Worm (Caenorhabditis elegans): ENCODE results near the gene fipr-29.

The fipr-29 gene

DNA sequence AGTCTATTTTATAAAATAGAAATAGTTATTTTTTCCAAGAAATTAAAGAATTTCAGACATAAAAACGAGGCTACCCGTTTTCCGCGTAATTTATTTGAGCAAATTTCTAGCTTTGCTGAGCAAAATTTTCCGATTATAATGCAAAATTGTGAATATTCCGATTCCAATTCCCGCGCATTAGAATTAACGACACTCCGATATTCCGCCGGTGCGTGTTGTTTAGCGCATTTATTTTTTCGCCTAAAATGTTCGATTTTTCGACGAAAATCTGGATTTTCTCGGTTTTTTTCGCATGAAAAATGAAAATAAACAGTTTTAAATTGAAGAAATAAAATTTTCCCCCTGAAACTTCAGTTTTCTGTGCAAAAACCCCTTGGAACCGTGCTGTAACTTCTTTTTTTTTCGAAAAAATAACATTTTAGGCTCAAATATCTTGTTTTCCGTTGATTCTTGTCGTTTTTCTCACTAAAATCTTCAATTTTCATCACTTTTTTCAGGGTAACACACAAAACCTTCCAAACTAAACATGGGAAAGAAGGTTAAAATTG lies 9.9 kb upstream of the fipr-29 start, which contains the start of gene H06I04.3 (continued):
- TF ChIP-seq elt-2 (tag; optimal IDR thresholded peaks at IDR 0.05) (no peak), aly-2 (tag; optimal IDR thresholded peaks at IDR 0.05) (no peak), pqm-1 (tag; optimal IDR thresholded peaks at IDR 0.05) (no peak), nhr-76 (tag; optimal IDR thresholded peaks at IDR 0.05) (no peak), dpl-1 (GFP tag; optimal IDR thresholded peaks at IDR 0.05) (peak; percentile 77 to 91 (median 85)), efl-1 (optimal IDR thresholded peaks at IDR 0.05) (peak; percentile 45 to 88), efl-1 (GFP tag; optimal IDR thresholded peaks at IDR 0.05 in 1 of 2) (peak; percentile 91 to 99), lin-15B (tag; optimal IDR thresholded peaks at IDR 0.05) (no peak), xbp-1 (tag; optimal IDR thresholded peaks at IDR 0.05) (no peak), nhr-237 (tag; optimal IDR thresholded peaks at IDR 0.05) (no peak)

DNA sequence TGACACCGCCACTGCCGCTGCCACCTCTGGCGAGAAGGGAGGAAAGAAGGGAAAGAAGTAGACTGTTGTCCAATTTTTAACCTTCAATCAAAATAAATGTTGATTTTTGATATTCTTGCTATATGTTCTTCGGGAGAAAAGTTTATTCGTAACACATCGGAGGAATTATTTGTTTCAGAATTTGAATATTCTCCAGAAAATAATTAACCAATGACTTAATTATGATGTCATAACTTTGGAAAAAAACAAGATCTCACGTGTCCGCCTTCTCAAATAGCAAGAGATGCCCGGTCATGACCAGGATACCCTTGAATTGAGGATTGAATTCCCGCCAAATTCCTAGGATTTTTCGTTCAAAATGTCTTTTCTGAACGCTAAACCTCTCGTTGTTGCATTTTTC lies 8.9 kb upstream of the fipr-29 start:
- peak; percentile 68 for TF ChIP-seq alr-1 (tag; optimal IDR thresholded peaks at IDR 0.05; ENCODE audit: borderline replicate concordance)
- peak; percentile 13 for TF ChIP-seq fos-1 (tag; optimal IDR thresholded peaks at IDR 0.05)
- TF ChIP-seq tbx-2 (tag; optimal IDR thresholded peaks at IDR 0.05): no peak
- peak in 1 of 2 experiments; percentile 58 for TF ChIP-seq lsy-2 (tag; optimal IDR thresholded peaks at IDR 0.05)
- peak; percentile 25 for TF ChIP-seq nhr-77 (tag; optimal IDR thresholded peaks at IDR 0.05)
- TF ChIP-seq efl-1 (optimal IDR thresholded peaks at IDR 0.05): peak in 1 of 2 experiments; percentile 3
- peak in 1 of 2 experiments; percentile 92 for TF ChIP-seq efl-1 (GFP tag; optimal IDR thresholded peaks at IDR 0.05 in 1 of 2)
- no peak for TF ChIP-seq sox-4 (tag; optimal IDR thresholded peaks at IDR 0.05)

DNA sequence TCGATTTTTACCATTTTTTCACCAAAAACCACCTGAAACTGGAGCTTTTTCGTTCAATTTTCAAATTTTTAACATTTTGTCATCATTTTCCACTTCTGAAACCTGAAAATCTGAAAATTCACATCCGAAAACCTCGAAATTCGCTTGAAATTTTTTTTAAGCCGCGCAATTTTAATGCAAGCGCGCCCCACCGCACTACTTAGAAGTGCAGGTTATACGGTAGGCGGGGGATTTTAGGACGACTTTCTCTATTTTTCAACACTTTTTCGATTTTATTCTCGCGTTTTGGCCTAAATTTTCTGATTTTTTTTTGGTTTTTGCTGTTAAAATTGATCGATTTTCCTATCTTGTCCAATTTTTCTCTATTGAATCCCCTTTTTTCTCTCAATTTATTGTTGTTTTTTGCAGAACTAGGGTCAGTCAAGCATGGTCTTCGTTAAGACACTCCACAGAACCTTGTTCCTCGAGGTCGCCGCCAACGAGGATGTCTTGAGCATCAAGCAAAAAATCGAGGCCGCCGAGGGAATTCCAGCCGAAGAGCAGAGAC lies 7.8 kb upstream of the fipr-29 start, which contains the start of gene ubl-1:
Gene ubl-1 (plus strand): TSS at position 402 of the 547 bp plus-strand sequence.
- TF ChIP-seq zag-1 (tag; optimal IDR thresholded peaks at IDR 0.05) (peak; percentile 60), ceh-82 (tag; optimal IDR thresholded peaks at IDR 0.05) (peak; percentile 90 to 93 (median 90)), dsc-1 (tag; optimal IDR thresholded peaks at IDR 0.05) (peak; percentile 74), nhr-76 (tag; optimal IDR thresholded peaks at IDR 0.05) (no peak), snpc-4 (tag; optimal IDR thresholded peaks at IDR 0.05) (peak; percentile 83), fkh-8 (tag; optimal IDR thresholded peaks at IDR 0.05) (peak; percentile 92), nhr-11 (tag; optimal IDR thresholded peaks at IDR 0.05) (peak; percentile 69), pag-3 (tag; optimal IDR thresholded peaks at IDR 0.05; ENCODE audit: borderline replicate concordance, insufficient read depth) (peak; percentile 23), sox-4 (tag; optimal IDR thresholded peaks at IDR 0.05) (no peak), ets-5 (GFP tag; IDR thresholded peaks at IDR 0.05) (no peak), mep-1 (tag; optimal IDR thresholded peaks at IDR 0.05) (peak; percentile 96), ceh-88 (GFP tag; IDR thresholded peaks at IDR 0.05) (peak; percentile 38; the same call in 1 of the 2 replicates), tlp-1 (tag; optimal IDR thresholded peaks at IDR 0.05) (no peak), unc-98 (GFP tag; IDR thresholded peaks at IDR 0.05) (peak; percentile 42; the same call in 1 of the 2 replicates), efl-1 (optimal IDR thresholded peaks at IDR 0.05) (peak; percentile 89 to 90), efl-1 (GFP tag; optimal IDR thresholded peaks at IDR 0.05 in 1 of 2) (peak; percentile 86 to 98), nhr-12 (tag; optimal IDR thresholded peaks at IDR 0.05) (no peak), pqm-1 (tag; optimal IDR thresholded peaks at IDR 0.05) (no peak), fkh-4 (tag; optimal IDR thresholded peaks at IDR 0.05; ENCODE audit: borderline replicate concordance) (peak; percentile 3), elt-3 (tag; optimal IDR thresholded peaks at IDR 0.05) (peak; percentile 27 to 92 (median 66)), mdl-1 (tag; optimal IDR thresholded peaks at IDR 0.05) (peak in 1 of 2 experiments; percentile 66), nhr-84 (tag; optimal IDR thresholded peaks at IDR 0.05) (no peak), ztf-11 (tag; optimal IDR thresholded peaks at IDR 0.05) (peak in 1 of 2 experiments; percentile 11), zip-4 (GFP tag; optimal IDR thresholded peaks at IDR 0.05) (peak; percentile 2), nhr-47 (tag; optimal IDR thresholded peaks at IDR 0.05) (peak; percentile 83), nhr-71 (tag; optimal IDR thresholded peaks at IDR 0.05) (peak; percentile 89), alr-1 (tag; optimal IDR thresholded peaks at IDR 0.05; ENCODE audit: borderline replicate concordance) (no peak), C04F5.9 (tag; optimal IDR thresholded peaks at IDR 0.05) (peak; percentile 16), egl-27 (tag; optimal IDR thresholded peaks at IDR 0.05) (no peak), hlh-4 (tag; optimal IDR thresholded peaks at IDR 0.05) (no peak), lin-13 (GFP tag; optimal IDR thresholded peaks at IDR 0.05) (peak; percentile 91), nhr-237 (tag; optimal IDR thresholded peaks at IDR 0.05) (peak; percentile 83), sup-37 (GFP tag; optimal IDR thresholded peaks at IDR 0.05) (no peak), hpl-2 (GFP tag; optimal IDR thresholded peaks at IDR 0.05) (peak; percentile 65), grh-1 (GFP tag; IDR thresholded peaks at IDR 0.05) (peak; percentile 29; the same call in 1 of the 2 replicates), vab-15 (tag; optimal IDR thresholded peaks at IDR 0.05) (peak; percentile 73), unc-130 (tag; optimal IDR thresholded peaks at IDR 0.05) (peak; percentile 92)
